Fruit fly (Drosophila melanogaster): ENCODE measurements around the gene CG11550.

CG11550 gene

dm6 chr3R:31706142-31706894, 26.6 kb upstream of the CG11550 start:
- no peak for TF ChIP-seq Sin3A (optimal IDR thresholded peaks at IDR 0.05)
- TF ChIP-seq psq (optimal IDR thresholded peaks at IDR 0.05): no peak
- TF ChIP-seq ttk (optimal IDR thresholded peaks at IDR 0.05): no peak
- TF ChIP-seq Myc (optimal IDR thresholded peaks at IDR 0.05): no peak
- no peak for TF ChIP-seq insv (optimal IDR thresholded peaks at IDR 0.05)

- TF ChIP-seq psq (optimal IDR thresholded peaks at IDR 0.05) (no peak), insv (optimal IDR thresholded peaks at IDR 0.05) (no peak), Sin3A (optimal IDR thresholded peaks at IDR 0.05) (no peak), ttk (optimal IDR thresholded peaks at IDR 0.05) (no peak), h (optimal IDR thresholded peaks at IDR 0.05) (no peak), Myc (optimal IDR thresholded peaks at IDR 0.05) (no peak)
Measured at dm6 chr3R:31704524-31705215, 25.0 kb upstream of the CG11550 start.

dm6 chr3R:31703370-31703769, 23.7 kb upstream of the CG11550 start:
- no peak for TF ChIP-seq h (optimal IDR thresholded peaks at IDR 0.05)
- TF ChIP-seq insv (optimal IDR thresholded peaks at IDR 0.05): no peak
- TF ChIP-seq psq (optimal IDR thresholded peaks at IDR 0.05): no peak
- TF ChIP-seq Sin3A (optimal IDR thresholded peaks at IDR 0.05): no peak
- no peak for TF ChIP-seq ttk (optimal IDR thresholded peaks at IDR 0.05)
- TF ChIP-seq Myc (optimal IDR thresholded peaks at IDR 0.05): no peak

- TF ChIP-seq Sin3A (optimal IDR thresholded peaks at IDR 0.05) (no peak), Myc (optimal IDR thresholded peaks at IDR 0.05) (no peak), psq (optimal IDR thresholded peaks at IDR 0.05) (no peak), insv (optimal IDR thresholded peaks at IDR 0.05) (no peak), h (optimal IDR thresholded peaks at IDR 0.05) (no peak), ttk (optimal IDR thresholded peaks at IDR 0.05) (no peak)
Measured at dm6 chr3R:31701934-31702333, 22.3 kb upstream of the CG11550 start.

dm6 chr3R:31700212-31700611, 20.5 kb upstream of the CG11550 start:
- TF ChIP-seq h (optimal IDR thresholded peaks at IDR 0.05) (no peak), Myc (optimal IDR thresholded peaks at IDR 0.05) (no peak), Sin3A (optimal IDR thresholded peaks at IDR 0.05) (no peak), insv (optimal IDR thresholded peaks at IDR 0.05) (no peak), ttk (optimal IDR thresholded peaks at IDR 0.05) (no peak), psq (optimal IDR thresholded peaks at IDR 0.05) (no peak)

- TF ChIP-seq insv (optimal IDR thresholded peaks at IDR 0.05): no peak
- TF ChIP-seq psq (optimal IDR thresholded peaks at IDR 0.05): no peak
- TF ChIP-seq h (optimal IDR thresholded peaks at IDR 0.05): no peak
- TF ChIP-seq Myc (optimal IDR thresholded peaks at IDR 0.05): no peak
- no peak for TF ChIP-seq ttk (optimal IDR thresholded peaks at IDR 0.05)
- no peak for TF ChIP-seq Sin3A (optimal IDR thresholded peaks at IDR 0.05)
Measured at dm6 chr3R:31698143-31698776, 18.6 kb upstream of the CG11550 start.

- no peak for TF ChIP-seq Sin3A (optimal IDR thresholded peaks at IDR 0.05)
- no peak for TF ChIP-seq psq (optimal IDR thresholded peaks at IDR 0.05)
- TF ChIP-seq insv (optimal IDR thresholded peaks at IDR 0.05): no peak
- TF ChIP-seq ttk (optimal IDR thresholded peaks at IDR 0.05): no peak
- TF ChIP-seq h (optimal IDR thresholded peaks at IDR 0.05): no peak
- TF ChIP-seq Myc (optimal IDR thresholded peaks at IDR 0.05): no peak
Measured at dm6 chr3R:31697606-31698005, 17.9 kb upstream of the CG11550 start.

dm6 chr3R:31696664-31697063, 17.0 kb upstream of the CG11550 start:
- TF ChIP-seq h (optimal IDR thresholded peaks at IDR 0.05) (no peak), insv (optimal IDR thresholded peaks at IDR 0.05) (no peak), psq (optimal IDR thresholded peaks at IDR 0.05) (no peak), Sin3A (optimal IDR thresholded peaks at IDR 0.05) (no peak), Myc (optimal IDR thresholded peaks at IDR 0.05) (no peak), ttk (optimal IDR thresholded peaks at IDR 0.05) (no peak)

dm6 chr3R:31690439-31690838, 10.8 kb upstream of the CG11550 start:
- no peak for TF ChIP-seq ttk (optimal IDR thresholded peaks at IDR 0.05)
- TF ChIP-seq Myc (optimal IDR thresholded peaks at IDR 0.05): no peak

dm6 chr3R:31689727-31690126, 10.0 kb upstream of the CG11550 start:
- TF ChIP-seq psq (optimal IDR thresholded peaks at IDR 0.05) (no peak), ttk (optimal IDR thresholded peaks at IDR 0.05) (no peak), Myc (optimal IDR thresholded peaks at IDR 0.05) (no peak), insv (optimal IDR thresholded peaks at IDR 0.05) (no peak), h (optimal IDR thresholded peaks at IDR 0.05) (no peak), Sin3A (optimal IDR thresholded peaks at IDR 0.05) (no peak)

dm6 chr3R:31688671-31689642, 9.3 kb upstream of the CG11550 start:
- TF ChIP-seq insv (optimal IDR thresholded peaks at IDR 0.05): no peak
- TF ChIP-seq Sin3A (optimal IDR thresholded peaks at IDR 0.05): no peak
- no peak for TF ChIP-seq Myc (optimal IDR thresholded peaks at IDR 0.05)
- TF ChIP-seq h (optimal IDR thresholded peaks at IDR 0.05): no peak
- no peak for TF ChIP-seq psq (optimal IDR thresholded peaks at IDR 0.05)
- no peak for TF ChIP-seq ttk (optimal IDR thresholded peaks at IDR 0.05)
